Fruit fly (Drosophila melanogaster): Measurements from ENCODE around the gene MED17.

The MED17 gene

DNA sequence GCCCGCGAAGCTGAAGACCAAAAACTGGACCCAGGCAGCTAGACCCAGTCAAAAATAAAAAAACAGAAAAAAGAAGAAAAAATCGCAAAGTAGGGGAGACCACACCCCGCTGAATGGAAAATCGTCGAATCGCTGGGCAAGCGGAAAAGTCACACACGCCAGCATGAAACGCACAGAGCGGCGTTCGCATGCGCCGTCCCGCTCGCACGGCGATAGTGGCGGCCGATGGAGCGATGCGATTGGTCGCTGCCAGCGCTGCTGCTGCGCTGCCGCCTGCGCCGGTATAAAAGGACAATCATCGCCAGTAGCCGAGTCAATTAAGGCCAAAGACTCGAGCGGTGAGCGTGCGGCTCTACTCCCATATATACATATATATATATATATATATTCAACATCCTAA, 47.0 kb downstream of the MED17 start, which contains the start of gene repo (continued):
- TF ChIP-seq CG16815 (GFP tag; optimal IDR thresholded peaks at IDR 0.05) = no peak
- no peak for TF ChIP-seq CG4617 (GFP tag; optimal IDR thresholded peaks at IDR 0.05; ENCODE audit: borderline replicate concordance)
- TF ChIP-seq CG14710 (tag; optimal IDR thresholded peaks at IDR 0.05) = no peak
- 0 out of 3 replicates have a peak, but pooled peaks have one; percentile 30 for TF ChIP-seq Opbp (GFP tag; IDR thresholded peaks at IDR 0.05; ENCODE audit: partially characterized antibody)
- no peak for TF ChIP-seq bowl (GFP tag; IDR thresholded peaks at IDR 0.05)
- no peak for TF ChIP-seq Neu2 (GFP tag; optimal IDR thresholded peaks at IDR 0.05; ENCODE audit: borderline replicate concordance)
- TF ChIP-seq bsh (GFP tag; optimal IDR thresholded peaks at IDR 0.05) = no peak
- TF ChIP-seq disco-r (GFP tag; optimal IDR thresholded peaks at IDR 0.05) = no peak
- TF ChIP-seq Hmx (GFP tag; optimal IDR thresholded peaks at IDR 0.05) = no peak
- no peak for TF ChIP-seq Bteb2 (GFP tag; optimal IDR thresholded peaks at IDR 0.05)
- TF ChIP-seq CG4360 (GFP tag; IDR thresholded peaks at IDR 0.05) = no peak
- no peak for TF ChIP-seq ase (GFP tag; IDR thresholded peaks at IDR 0.05)
- no peak for TF ChIP-seq CG6654 (GFP tag; optimal IDR thresholded peaks at IDR 0.05)
- no peak for TF ChIP-seq seq (GFP tag; IDR thresholded peaks at IDR 0.05)
- TF ChIP-seq Chrac-16 (GFP tag; optimal IDR thresholded peaks at IDR 0.05) = no peak
- TF ChIP-seq Nf-YA (GFP tag; IDR thresholded peaks at IDR 0.05) = peak; percentile 89
- TF ChIP-seq ci (GFP tag; IDR thresholded peaks at IDR 0.05) = 0 out of 3 replicates have a peak, but pooled peaks have one; percentile 22
- TF ChIP-seq otp (GFP tag; IDR thresholded peaks at IDR 0.05) = 0 out of 3 replicates have a peak, but pooled peaks have one; percentile 25
- peak; percentile 90 for TF ChIP-seq CG1832 (GFP tag; optimal IDR thresholded peaks at IDR 0.05)
- TF ChIP-seq Lhr (GFP tag; optimal IDR thresholded peaks at IDR 0.05) = no peak
- TF ChIP-seq cg (GFP tag; optimal IDR thresholded peaks at IDR 0.05) = no peak
- TF ChIP-seq CG13296 (GFP tag; optimal IDR thresholded peaks at IDR 0.05) = no peak
- TF ChIP-seq bbx (GFP tag; IDR thresholded peaks at IDR 0.05; ENCODE audit: partially characterized antibody) = peak; percentile 27; the same call in 1 of the 2 replicates
- TF ChIP-seq kay (GFP tag; optimal IDR thresholded peaks at IDR 0.05) = no peak
- TF ChIP-seq BtbVII (GFP tag; optimal IDR thresholded peaks at IDR 0.05) = no peak
- TF ChIP-seq Ssrp (tag; optimal IDR thresholded peaks at IDR 0.05) = no peak
- TF ChIP-seq inv (GFP tag; IDR thresholded peaks at IDR 0.05; ENCODE audit: partially characterized antibody) = no peak
- TF ChIP-seq scrt (GFP tag; optimal IDR thresholded peaks at IDR 0.05) = no peak
- no peak for TF ChIP-seq CG13894 (tag; optimal IDR thresholded peaks at IDR 0.05)
- TF ChIP-seq en (GFP tag; optimal IDR thresholded peaks at IDR 0.05) = no peak
- no peak for TF ChIP-seq sisA (GFP tag; IDR thresholded peaks at IDR 0.05)
- TF ChIP-seq sc (optimal IDR thresholded peaks at IDR 0.05) = no peak
- TF ChIP-seq sc (GFP tag; optimal IDR thresholded peaks at IDR 0.05) = no peak
- TF ChIP-seq CG5180 (GFP tag; optimal IDR thresholded peaks at IDR 0.05) = peak; percentile 12
- no peak for TF ChIP-seq corto (GFP tag; optimal IDR thresholded peaks at IDR 0.05)
- TF ChIP-seq vvl (GFP tag; IDR thresholded peaks at IDR 0.05) = no peak
- peak; percentile 47 for TF ChIP-seq Jarid2 (GFP tag; optimal IDR thresholded peaks at IDR 0.05)
- TF ChIP-seq sim (GFP tag; IDR thresholded peaks at IDR 0.05) = no peak
- TF ChIP-seq CG7745 (tag; optimal IDR thresholded peaks at IDR 0.05) = no peak
- TF ChIP-seq CG13624 (GFP tag; optimal IDR thresholded peaks at IDR 0.05) = no peak
- TF ChIP-seq CG12299 (tag; optimal IDR thresholded peaks at IDR 0.05) = no peak
- no peak for TF ChIP-seq NK7.1 (GFP tag; optimal IDR thresholded peaks at IDR 0.05)
- peak; percentile 36; the same call in 1 of the 2 replicates for TF ChIP-seq CG32772 (GFP tag; IDR thresholded peaks at IDR 0.05)
- TF ChIP-seq ac (GFP tag; optimal IDR thresholded peaks at IDR 0.05) = no peak
- TF ChIP-seq ERR (GFP tag; optimal IDR thresholded peaks at IDR 0.05) = no peak
- TF ChIP-seq BEAF-32 (GFP tag; optimal IDR thresholded peaks at IDR 0.05) = no peak
- no peak for TF ChIP-seq mld (GFP tag; IDR thresholded peaks at IDR 0.05; ENCODE audit: partially characterized antibody)
- TF ChIP-seq CG6791 (GFP tag; IDR thresholded peaks at IDR 0.05; ENCODE audit: partially characterized antibody) = peak; percentile 56; the same call in 2 of the 3 replicates
- TF ChIP-seq CG8089 (GFP tag; optimal IDR thresholded peaks at IDR 0.05) = no peak
- TF ChIP-seq CG8478 (optimal IDR thresholded peaks at IDR 0.05) = no peak
- no peak for TF ChIP-seq CG11504 (tag; optimal IDR thresholded peaks at IDR 0.05)
